Worm (Caenorhabditis elegans) whole organism, L1 larva: ENCODE results near the gene F31F4.11.

ENCODE experiments used
- C16A3.4 ChIP-seq: fragments of 150-350 bp; optimal IDR thresholded peaks from 2 replicates; lab custom pipeline; 2014; ENCODE audit warnings: missing biosample characterization, missing genetic modification characterization
- F16B12.6 ChIP-seq: fragments of 150-350 bp; optimal IDR thresholded peaks from 2 replicates; lab custom pipeline; 2014; ENCODE audit warnings: missing biosample characterization, missing genetic modification characterization
- aha-1 ChIP-seq: fragments of 150-350 bp; optimal IDR thresholded peaks from 2 replicates; lab custom pipeline; 2014; ENCODE audit warnings: missing biosample characterization, missing genetic modification characterization
- blmp-1 ChIP-seq: fragments of 150-350 bp; optimal IDR thresholded peaks from 2 replicates; lab custom pipeline; 2014; ENCODE audit warnings: missing biosample characterization, missing genetic modification characterization
- ceh-8 ChIP-seq: fragments of 200-800 bp; sonication (Bioruptor generic); optimal IDR thresholded peaks from 2 replicates; lab custom pipeline; 2018; ENCODE audit warnings: mild to moderate bottlenecking, missing genetic modification characterization, moderate library complexity, missing compliant biosample characterization
- ces-1 ChIP-seq: fragments of 150-350 bp; optimal IDR thresholded peaks from 2 replicates; lab custom pipeline; 2014; ENCODE audit warnings: missing biosample characterization, missing genetic modification reagents, missing genetic modification characterization
- dsc-1 ChIP-seq: sonication (generic microtip); optimal IDR thresholded peaks from 2 replicates; lab custom pipeline; 2016; ENCODE audit warnings: mild to moderate bottlenecking, missing genetic modification characterization, missing compliant biosample characterization
- efl-1 ChIP-seq, 4 experiments: fragments of 150-350 bp; optimal IDR thresholded peaks in 3 of 4; peaks in 1 of 4; 1 replicate in 1 of 4; 2 replicates in 3 of 4; lab custom pipeline; 2014; ENCODE audit warnings: missing biosample characterization in 2 of 4, missing genetic modification characterization in 2 of 4, missing genetic modification reagents in 2 of 4
- elt-2 ChIP-seq: sonication (generic microtip); optimal IDR thresholded peaks from 2 replicates; lab custom pipeline; 2016; ENCODE audit warnings: missing genetic modification characterization, mild to moderate bottlenecking, inconsistent platforms, missing compliant biosample characterization, missing genetic modification reagents
- elt-3 ChIP-seq, 6 experiments: fragments of 150-350 bp in 1 of 6; sonication (generic microtip); optimal IDR thresholded peaks; 2 replicates each; lab custom pipeline; 2017 to 2018; ENCODE audit warnings: missing biosample characterization in 6 of 6, missing genetic modification characterization in 6 of 6, inconsistent platforms in 1 of 6
- fkh-4 ChIP-seq: sonication (generic microtip); optimal IDR thresholded peaks from 2 replicates; lab custom pipeline; 2016; ENCODE audit warnings: missing compliant biosample characterization, missing genetic modification characterization, borderline replicate concordance
- fkh-8 ChIP-seq: sonication (generic microtip); optimal IDR thresholded peaks from 2 replicates; lab custom pipeline; 2016; ENCODE audit warnings: mild to moderate bottlenecking, missing genetic modification characterization, missing compliant biosample characterization
- hpl-2 ChIP-seq: fragments of 150-350 bp; optimal IDR thresholded peaks from 2 replicates; lab custom pipeline; 2014; ENCODE audit warnings: missing biosample characterization, missing genetic modification reagents, missing genetic modification characterization
- irx-1 ChIP-seq: sonication (generic microtip); optimal IDR thresholded peaks from 2 replicates; lab custom pipeline; 2016; ENCODE audit warnings: missing genetic modification characterization, missing compliant biosample characterization
- mab-9 ChIP-seq: fragments of 200-800 bp; sonication (Bioruptor generic); IDR thresholded peaks from 2 replicates; pipeline ENCODE4 v1.3.6; 2022; ENCODE audit warnings: missing genetic modification reagents, missing genetic modification characterization, missing compliant biosample characterization
- mdl-1 ChIP-seq, 2 experiments: fragments of 150-350 bp; optimal IDR thresholded peaks; 2 replicates each; lab custom pipeline; 2014 to 2017; ENCODE audit warnings: missing biosample characterization in 2 of 2, missing genetic modification characterization in 2 of 2, inconsistent platforms in 1 of 2
- mef-2 ChIP-seq: fragments of 150-350 bp; optimal IDR thresholded peaks from 2 replicates; lab custom pipeline; 2014; ENCODE audit warnings: missing biosample characterization, missing genetic modification characterization
- mep-1 ChIP-seq: fragments of 150-350 bp; optimal IDR thresholded peaks from 2 replicates; lab custom pipeline; 2014; ENCODE audit warnings: missing biosample characterization, missing genetic modification characterization
- nhr-19 ChIP-seq: fragments of 200-800 bp; sonication (Bioruptor generic); conservative IDR thresholded peaks from 2 replicates; pipeline ENCODE4 v1.3.6; 2022; ENCODE audit warnings: missing genetic modification characterization, missing compliant biosample characterization
- nhr-237 ChIP-seq: fragments of 150-350 bp; optimal IDR thresholded peaks from 2 replicates; lab custom pipeline; 2014; ENCODE audit warnings: missing biosample characterization, missing genetic modification characterization
- nhr-47 ChIP-seq: sonication (generic microtip); optimal IDR thresholded peaks from 2 replicates; lab custom pipeline; 2016; ENCODE audit warnings: mild to moderate bottlenecking, missing genetic modification characterization, moderate library complexity, missing compliant biosample characterization
- nhr-71 ChIP-seq: sonication (generic microtip); optimal IDR thresholded peaks from 2 replicates; lab custom pipeline; 2016; ENCODE audit warnings: mild to moderate bottlenecking, missing genetic modification characterization, moderate library complexity, missing compliant biosample characterization
- nhr-85 ChIP-seq: sonication (generic microtip); peaks from one replicate; lab custom pipeline; 2016; ENCODE audit warnings: missing genetic modification characterization, inconsistent platforms, missing compliant biosample characterization
- pqm-1 ChIP-seq: sonication (generic microtip); optimal IDR thresholded peaks from 3 replicates; lab custom pipeline; 2017; ENCODE audit warnings: missing biosample characterization, missing genetic modification characterization
- sox-4 ChIP-seq: sonication (generic microtip); optimal IDR thresholded peaks from 2 replicates; lab custom pipeline; 2016; ENCODE audit warnings: missing genetic modification characterization, missing compliant biosample characterization
- sup-37 ChIP-seq: fragments of 200-800 bp; sonication (Bioruptor generic); optimal IDR thresholded peaks from 2 replicates; lab custom pipeline; 2018; ENCODE audit warnings: mild to moderate bottlenecking, missing genetic modification characterization, missing compliant biosample characterization
- unc-130 ChIP-seq: fragments of 150-350 bp; optimal IDR thresholded peaks from 2 replicates; lab custom pipeline; 2017; ENCODE audit warnings: missing biosample characterization, missing genetic modification characterization, inconsistent platforms
- unc-30 ChIP-seq: sonication (generic microtip); optimal IDR thresholded peaks from 2 replicates; lab custom pipeline; 2017; ENCODE audit warnings: missing biosample characterization, missing genetic modification characterization
- unc-62 ChIP-seq: fragments of 150-350 bp; optimal IDR thresholded peaks from 2 replicates; lab custom pipeline; 2014; ENCODE audit warnings: missing biosample characterization, missing genetic modification reagents, missing genetic modification characterization

F31F4.11 gene

DNA sequence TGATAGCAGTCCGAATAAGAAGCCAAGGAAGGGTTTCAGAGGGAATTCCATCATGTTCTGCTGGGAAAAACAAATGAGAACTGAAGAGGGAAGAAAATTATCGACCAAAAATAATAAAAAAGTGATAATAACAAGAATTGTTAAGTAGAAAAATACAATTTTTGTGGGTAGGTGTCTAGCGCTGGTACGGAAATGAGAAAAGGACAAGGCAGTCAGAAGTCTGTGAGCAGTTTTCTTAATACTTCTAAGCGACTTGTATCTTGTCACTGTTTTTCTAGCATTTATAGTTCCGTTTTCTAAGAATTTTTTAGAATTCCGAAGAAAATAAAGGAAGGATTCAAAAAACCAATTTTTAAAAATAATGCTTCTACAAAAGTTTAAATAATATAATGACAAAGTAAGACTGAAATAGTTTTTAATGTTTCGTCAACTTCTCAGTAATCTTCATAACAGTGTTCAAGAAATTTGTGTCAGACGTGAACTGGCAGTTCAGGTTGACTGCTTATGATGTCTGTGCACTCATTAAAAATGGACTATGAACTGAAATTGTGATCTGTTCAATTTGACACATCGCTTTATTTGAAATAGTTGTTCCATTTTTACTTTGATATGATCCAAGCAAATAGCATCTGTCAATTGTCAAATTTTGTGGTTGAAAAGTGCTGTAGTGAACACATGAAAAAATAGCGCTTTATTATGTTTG, 28.6 kb upstream of the F31F4.11 start, which contains the start of gene srx-4:
Gene srx-4, minus strand, starts transcription at position 51 of the 703 bp plus-strand sequence.
- TF ChIP-seq unc-130 (tag; lab: Kevin White, UChicago) (no peak), mab-9 (GFP tag; lab: Robert Waterston, UW) (no peak), irx-1 (no peak), blmp-1 (tag; lab: Kevin White, UChicago) (no peak), ceh-8 (GFP tag; lab: Kevin White, UChicago) (no peak), mep-1 (tag; lab: Kevin White, UChicago) (no peak), nhr-85 (tag; lab: Kevin White, UChicago) (no peak), mdl-1 (tag; optimal IDR thresholded peaks at IDR 0.05; lab: Kevin White, UChicago) (no peak), elt-3 (tag; optimal IDR thresholded peaks at IDR 0.05; lab: Kevin White, UChicago) (no peak), pqm-1 (tag; lab: Kevin White, UChicago) (no peak), ces-1 (GFP tag; lab: Kevin White, UChicago) (no peak), sup-37 (no peak)

DNA sequence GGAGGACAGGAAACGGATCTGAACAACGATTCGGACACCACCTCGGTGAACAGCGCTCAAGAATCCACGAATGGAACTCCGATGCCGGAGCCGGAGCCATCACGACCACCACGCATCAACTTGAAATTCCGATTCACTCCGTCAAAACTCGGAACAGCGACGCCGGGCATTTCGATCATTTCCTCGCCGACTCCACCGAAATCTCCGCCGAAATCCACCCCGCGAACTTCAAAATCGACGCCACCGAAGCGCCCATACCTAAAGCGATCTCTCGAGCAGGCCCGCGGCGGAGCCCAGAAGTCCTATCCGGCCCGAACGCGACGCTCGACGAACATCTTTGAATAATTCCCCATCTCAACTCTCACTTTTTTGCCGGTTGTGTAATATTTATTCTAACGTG, 25.3 kb upstream of the F31F4.11 start:
- TF ChIP-seq nhr-237 (tag; lab: Kevin White, UChicago) = no peak
- no peak for TF ChIP-seq mef-2
- TF ChIP-seq aha-1 (tag; lab: Kevin White, UChicago) = no peak
- TF ChIP-seq dsc-1 (tag; lab: Kevin White, UChicago) = no peak
- no peak for TF ChIP-seq ceh-8 (GFP tag; lab: Kevin White, UChicago)
- no peak for TF ChIP-seq nhr-19
- no peak for TF ChIP-seq unc-62 (GFP tag; lab: Kevin White, UChicago)

DNA sequence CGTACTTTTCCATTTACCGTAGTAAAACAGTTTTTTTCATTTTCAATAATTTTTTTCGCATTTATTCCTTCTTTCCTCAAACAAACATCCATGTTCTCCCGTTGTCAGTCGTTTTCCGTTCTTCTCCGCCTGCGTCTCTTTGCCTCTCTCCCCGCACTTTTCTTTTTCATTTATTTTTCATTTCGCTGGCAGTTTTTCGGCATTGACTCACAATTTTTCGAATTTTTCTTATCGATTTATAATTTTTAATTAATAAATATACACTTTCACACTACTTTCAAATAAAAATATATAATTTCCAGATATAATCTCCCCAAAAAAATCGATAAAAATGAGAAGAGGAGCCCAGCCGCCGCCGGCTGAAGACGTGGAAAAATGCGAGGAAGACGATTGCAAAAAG, 23.1 kb upstream of the F31F4.11 start, which contains the start of gene H25P19.1:
Gene H25P19.1, plus strand, starts transcription at position 301 of the 400 bp plus-strand sequence.
- TF ChIP-seq blmp-1 (tag; lab: Kevin White, UChicago) (peak; percentile 66), nhr-19 (no peak)

DNA sequence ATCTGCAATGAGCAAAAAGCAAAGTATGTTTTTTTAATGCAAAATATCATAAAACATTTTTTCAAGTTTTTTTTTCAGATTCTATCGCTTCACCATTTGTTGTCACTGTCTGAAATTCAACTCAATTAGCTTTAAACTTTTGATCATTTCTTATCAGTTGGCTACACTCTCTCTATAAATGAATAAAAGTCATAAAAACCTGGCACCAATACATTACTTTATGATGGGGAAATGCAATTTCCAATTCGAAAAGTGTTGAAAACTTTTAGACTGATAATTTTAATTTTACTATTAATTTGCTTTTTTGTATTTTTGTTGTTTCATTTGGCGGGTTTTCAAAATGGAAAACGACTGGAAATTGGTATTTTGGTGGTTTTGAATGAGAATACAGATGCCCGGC, 19.6 kb upstream of the F31F4.11 start, which contains the start of gene F31F4.1:
Gene F31F4.1, plus strand, starts transcription at position 203 of the 400 bp plus-strand sequence.
- TF ChIP-seq efl-1 (optimal IDR thresholded peaks at IDR 0.05; lab: Kevin White, UChicago) (no peak), efl-1 (GFP tag; optimal IDR thresholded peaks at IDR 0.05 in 1 of 2; lab: Kevin White, UChicago) (peak in 1 of 2 experiments; percentile 15), hpl-2 (GFP tag; lab: Kevin White, UChicago) (no peak), C16A3.4 (tag; lab: Kevin White, UChicago) (no peak), nhr-71 (tag; lab: Kevin White, UChicago) (no peak), F16B12.6 (tag; lab: Kevin White, UChicago) (no peak), elt-2 (tag; lab: Kevin White, UChicago) (peak; percentile 33)

DNA sequence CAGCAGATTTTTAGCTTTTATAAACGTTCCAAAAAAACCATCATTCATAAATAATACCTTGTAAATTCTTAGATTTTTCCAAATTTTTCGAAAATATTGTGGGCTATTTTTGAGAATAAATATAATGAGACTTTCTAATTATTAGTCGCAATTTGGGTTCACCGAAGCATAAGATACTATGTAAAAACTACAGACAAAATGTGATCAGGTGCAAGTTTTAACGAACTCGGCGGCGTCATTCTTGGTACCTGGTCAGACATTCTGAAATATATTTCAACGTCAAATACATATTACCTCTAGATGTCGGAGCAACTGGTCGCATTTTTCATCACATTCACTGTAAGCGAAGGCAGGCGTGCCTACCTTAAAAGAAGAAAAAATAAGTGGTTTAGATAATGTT, 17.8 kb upstream of the F31F4.11 start, which contains the start of gene srx-23:
Gene srx-23, plus strand, starts transcription at position 301 of the 400 bp plus-strand sequence.
- TF ChIP-seq fkh-4 (tag; lab: Kevin White, UChicago) (no peak), nhr-47 (tag; lab: Kevin White, UChicago) (no peak), unc-30 (tag; lab: Kevin White, UChicago) (no peak), C16A3.4 (tag; lab: Kevin White, UChicago) (no peak), sox-4 (tag; lab: Kevin White, UChicago) (peak; percentile 56), fkh-8 (tag; lab: Kevin White, UChicago) (peak; percentile 49)

DNA sequence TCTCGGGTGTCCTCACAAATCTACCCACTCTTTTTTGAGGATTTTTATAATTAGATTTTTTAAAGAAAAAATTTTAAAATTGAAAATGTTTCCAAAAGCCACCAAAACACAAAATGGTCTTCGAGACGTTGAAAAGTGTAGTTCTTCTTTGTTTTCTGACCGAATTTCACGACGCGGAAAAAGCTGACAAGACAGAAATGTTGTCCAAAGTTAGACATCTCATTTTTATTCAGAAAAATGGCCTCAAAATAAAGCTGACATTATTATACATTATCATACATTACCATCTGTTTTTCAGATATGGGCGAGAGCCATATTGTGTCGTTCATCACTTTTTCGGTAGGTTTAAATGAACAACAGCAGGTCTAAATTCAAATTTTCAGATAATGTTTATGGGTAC, 15.4 kb upstream of the F31F4.11 start, which contains the start of gene srx-22:
Gene srx-22, plus strand, starts transcription at position 301 of the 400 bp plus-strand sequence.
- TF ChIP-seq nhr-19 (no peak), efl-1 (optimal IDR thresholded peaks at IDR 0.05; lab: Kevin White, UChicago) (no peak), efl-1 (GFP tag; optimal IDR thresholded peaks at IDR 0.05 in 1 of 2; lab: Kevin White, UChicago) (peak in 1 of 2 experiments; percentile 65)
